Worm (Caenorhabditis elegans): Measurements from ENCODE around the gene nstp-3.

DNA sequence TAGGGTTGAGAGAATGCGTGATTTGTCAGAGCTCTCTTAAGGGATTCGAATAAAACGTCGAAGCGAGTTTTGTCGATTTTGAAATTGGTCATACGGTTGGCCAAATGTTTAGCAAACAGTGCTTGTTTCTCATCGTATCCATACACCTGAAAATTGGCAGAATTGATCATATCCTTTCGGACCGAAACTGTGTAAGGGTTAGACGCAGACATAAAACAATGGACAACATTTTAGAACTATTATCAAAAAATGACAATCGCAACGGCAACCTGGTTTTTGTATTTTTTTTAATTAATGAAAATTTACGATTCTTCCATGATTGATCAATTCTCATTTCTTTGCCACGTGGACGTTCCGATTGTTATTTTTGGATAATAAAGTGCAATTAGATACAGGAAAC is 23.9 kb downstream of the nstp-3 start:
- TF ChIP-seq lin-39 (tag; optimal IDR thresholded peaks at IDR 0.05) (no peak), nhr-77 (tag; optimal IDR thresholded peaks at IDR 0.05) (no peak), ama-1 (optimal IDR thresholded peaks at IDR 0.05) (no peak), unc-39 (tag; optimal IDR thresholded peaks at IDR 0.05) (no peak), nhr-11 (tag; optimal IDR thresholded peaks at IDR 0.05) (no peak), snpc-4 (tag; optimal IDR thresholded peaks at IDR 0.05) (no peak), mab-5 (tag; optimal IDR thresholded peaks at IDR 0.05) (no peak), ztf-11 (tag; optimal IDR thresholded peaks at IDR 0.05) (no peak), aly-2 (tag; optimal IDR thresholded peaks at IDR 0.05) (no peak)

Measured in whole organism, L2 larva.